Fruit fly (Drosophila melanogaster): ENCODE data around the gene Ype.

DNA sequence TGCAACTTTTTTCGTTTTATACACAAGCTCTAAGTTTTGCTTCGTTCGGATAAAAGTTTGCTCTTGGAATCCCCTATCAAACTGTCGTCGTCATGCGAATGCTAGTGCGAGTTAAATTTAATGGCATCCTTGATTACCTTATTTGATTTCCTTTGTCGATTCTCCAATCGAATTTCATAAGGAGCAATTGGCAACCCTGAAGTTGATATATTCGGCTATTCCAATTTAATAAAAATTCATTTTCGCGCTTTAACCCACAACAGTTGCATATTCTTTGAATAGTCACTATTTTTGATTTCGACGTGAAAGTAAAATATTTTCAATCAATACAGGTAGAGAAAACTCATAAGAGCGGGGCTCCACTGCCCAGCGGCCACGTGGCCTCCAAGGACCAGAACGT lies 15.5 kb upstream of the Ype start, which contains the start of gene CG12725:
- TF ChIP-seq tai (GFP tag; optimal IDR thresholded peaks at IDR 0.05) (no peak), brk (GFP tag; optimal IDR thresholded peaks at IDR 0.05) (no peak), sage (GFP tag; optimal IDR thresholded peaks at IDR 0.05) (no peak), usp (GFP tag; optimal IDR thresholded peaks at IDR 0.05) (no peak), pan (optimal IDR thresholded peaks at IDR 0.05) (no peak), psq (GFP tag; optimal IDR thresholded peaks at IDR 0.05) (no peak), Abd-B (GFP tag; optimal IDR thresholded peaks at IDR 0.05) (no peak), Myc (optimal IDR thresholded peaks at IDR 0.05) (no peak), lola (GFP tag; optimal IDR thresholded peaks at IDR 0.05) (no peak), rgr (GFP tag; optimal IDR thresholded peaks at IDR 0.05) (no peak)
